Fruit fly (Drosophila melanogaster): ENCODE data around the gene btn.
A peak's percentile ranks its signal among the peaks of the same experiment; 100 is the strongest.

The btn gene

DNA sequence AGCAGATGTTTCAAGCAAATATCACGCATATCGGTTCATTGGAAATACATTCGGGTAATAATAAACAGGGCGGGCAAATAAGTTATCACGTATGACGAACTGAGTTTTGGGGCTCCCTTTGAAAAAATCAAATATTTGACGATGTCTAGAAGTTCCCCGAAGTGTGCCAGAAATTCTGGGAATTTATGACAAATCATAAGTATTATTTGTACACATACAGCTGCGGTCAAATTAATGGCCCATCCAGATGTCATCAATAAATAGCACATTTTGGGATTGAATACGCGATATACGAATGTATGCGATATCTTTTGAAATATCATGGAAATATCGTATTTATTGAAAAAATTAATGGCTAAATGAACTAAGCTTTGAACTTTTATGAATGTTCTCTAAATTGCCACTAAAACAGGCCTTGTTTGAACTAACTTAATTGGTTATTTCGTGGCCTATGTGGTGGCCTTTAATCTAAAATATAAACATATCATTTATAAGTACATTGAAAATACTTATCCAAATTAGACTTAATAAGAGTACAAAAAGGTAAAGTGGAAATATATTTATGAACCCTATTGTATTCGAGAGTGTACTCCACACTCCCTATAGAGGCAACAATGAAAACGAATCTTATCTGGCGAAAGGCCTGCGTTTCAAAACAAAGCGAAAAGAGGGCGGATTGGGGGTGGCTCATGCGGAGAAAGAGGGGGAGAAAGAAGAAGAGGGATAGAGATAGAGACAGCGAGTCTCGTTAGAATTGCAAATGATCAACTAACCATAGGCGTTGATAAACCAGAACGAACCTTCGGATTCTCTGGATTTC, 39.3 kb upstream of the btn start (continued):
- TF ChIP-seq lov (optimal IDR thresholded peaks at IDR 0.05) = no peak
- no peak for TF ChIP-seq lov (GFP tag; IDR thresholded peaks at IDR 0.05)
- peak; percentile 76 for TF ChIP-seq nmo (GFP tag; optimal IDR thresholded peaks at IDR 0.05)
- TF ChIP-seq CG18476 (GFP tag; optimal IDR thresholded peaks at IDR 0.05) = no peak
- peak; percentile 73 for TF ChIP-seq Sox100B (GFP tag; optimal IDR thresholded peaks at IDR 0.05)
- no peak for TF ChIP-seq CG12744 (GFP tag; optimal IDR thresholded peaks at IDR 0.05)
- TF ChIP-seq CG7987 (GFP tag; optimal IDR thresholded peaks at IDR 0.05) = no peak
- TF ChIP-seq tgo (GFP tag; IDR thresholded peaks at IDR 0.05) = 0 out of 3 replicates have a peak, but pooled peaks have one; percentile 25
- no peak for TF ChIP-seq toy (GFP tag; IDR thresholded peaks at IDR 0.05)
- TF ChIP-seq Hey (tag; optimal IDR thresholded peaks at IDR 0.05) = no peak
- 0 out of 3 replicates have a peak, but pooled peaks have one; percentile 3 for TF ChIP-seq zfh1 (GFP tag; IDR thresholded peaks at IDR 0.05)
- TF ChIP-seq Fer2 (tag; optimal IDR thresholded peaks at IDR 0.05) = no peak
- TF ChIP-seq insv (GFP tag; optimal IDR thresholded peaks at IDR 0.05) = no peak
- TF ChIP-seq Lhr (GFP tag; optimal IDR thresholded peaks at IDR 0.05) = no peak
- TF ChIP-seq CG2199 (GFP tag; IDR thresholded peaks at IDR 0.05) = peak; percentile 72; the same call in 2 of the 3 replicates
- no peak for TF ChIP-seq mam (GFP tag; optimal IDR thresholded peaks at IDR 0.05)
- no peak for TF ChIP-seq ken (GFP tag; IDR thresholded peaks at IDR 0.05)
- TF ChIP-seq zfh2 (GFP tag; optimal IDR thresholded peaks at IDR 0.05) = no peak
- TF ChIP-seq Oli (tag; optimal IDR thresholded peaks at IDR 0.05) = peak; percentile 62
- peak; percentile 37 for TF ChIP-seq CG2120 (GFP tag; optimal IDR thresholded peaks at IDR 0.05)
- TF ChIP-seq CG4617 (GFP tag; optimal IDR thresholded peaks at IDR 0.05; ENCODE audit: borderline replicate concordance) = no peak
- TF ChIP-seq lbe (GFP tag; optimal IDR thresholded peaks at IDR 0.05) = no peak
- no peak for TF ChIP-seq CG13296 (GFP tag; optimal IDR thresholded peaks at IDR 0.05)
- peak; percentile 69 for TF ChIP-seq dmrt99B (tag; optimal IDR thresholded peaks at IDR 0.05)
- TF ChIP-seq Mrtf (GFP tag; IDR thresholded peaks at IDR 0.05) = no peak
- no peak for TF ChIP-seq Scr (GFP tag; IDR thresholded peaks at IDR 0.05; ENCODE audit: partially characterized antibody)
- TF ChIP-seq CG9817 (tag; optimal IDR thresholded peaks at IDR 0.05) = no peak
- TF ChIP-seq unpg (GFP tag; optimal IDR thresholded peaks at IDR 0.05) = peak; percentile 30
- TF ChIP-seq danr (GFP tag; IDR thresholded peaks at IDR 0.05) = no peak
- TF ChIP-seq Camta (GFP tag; optimal IDR thresholded peaks at IDR 0.05) = no peak
- TF ChIP-seq slou (GFP tag; optimal IDR thresholded peaks at IDR 0.05) = no peak
- peak; percentile 66 for TF ChIP-seq CG9727 (GFP tag; optimal IDR thresholded peaks at IDR 0.05)
- peak; percentile 30 for TF ChIP-seq cato (GFP tag; optimal IDR thresholded peaks at IDR 0.05; ENCODE audit: borderline replicate concordance)
- TF ChIP-seq tin (GFP tag; optimal IDR thresholded peaks at IDR 0.05) = peak; percentile 40
- no peak for TF ChIP-seq onecut (GFP tag; IDR thresholded peaks at IDR 0.05)
- peak; percentile 29 for TF ChIP-seq Vsx1 (GFP tag; optimal IDR thresholded peaks at IDR 0.05)
- peak; percentile 32 for TF ChIP-seq Nf-YB (GFP tag; optimal IDR thresholded peaks at IDR 0.05)
- no peak for TF ChIP-seq YL-1 (GFP tag; optimal IDR thresholded peaks at IDR 0.05)
- peak; percentile 42 for TF ChIP-seq CG1602 (GFP tag; optimal IDR thresholded peaks at IDR 0.05)
- TF ChIP-seq CG11247 (GFP tag; IDR thresholded peaks at IDR 0.05) = no peak
- no peak for TF ChIP-seq B-H2 (GFP tag; optimal IDR thresholded peaks at IDR 0.05)
- TF ChIP-seq lilli (GFP tag; optimal IDR thresholded peaks at IDR 0.05) = peak; percentile 24
- TF ChIP-seq HHEX (GFP tag; optimal IDR thresholded peaks at IDR 0.05) = peak; percentile 41
- TF ChIP-seq CG11696 (GFP tag; IDR thresholded peaks at IDR 0.05) = peak; percentile 70
- peak; percentile 57; the same call in 1 of the 2 replicates for TF ChIP-seq CG31441 (GFP tag; IDR thresholded peaks at IDR 0.05)
- peak; percentile 77 for TF ChIP-seq gem (tag; optimal IDR thresholded peaks at IDR 0.05)
- no peak for TF ChIP-seq Ets65A (GFP tag)
- peak in 1 of 3 experiments; percentile 72 for TF ChIP-seq lola (GFP tag; optimal IDR thresholded peaks at IDR 0.05)
- peak; percentile 24 for TF ChIP-seq CG16863 (GFP tag; optimal IDR thresholded peaks at IDR 0.05)

Measured in whole organism, embryonic.